Worm (Caenorhabditis elegans): ENCODE data around the gene dhs-29.
A peak's percentile ranks its signal among the peaks of the same experiment; 100 is the strongest.

dhs-29 gene

ce11 chrX:7661628-7662027 lies 3.1 kb downstream of the dhs-29 start:
- TF ChIP-seq ama-1 (optimal IDR thresholded peaks at IDR 0.05) (peak; percentile 34), ama-1 (GFP tag; optimal IDR thresholded peaks at IDR 0.05) (no peak), bed-1 (GFP tag; IDR thresholded peaks at IDR 0.05) (no peak), atf-7 (tag; optimal IDR thresholded peaks at IDR 0.05) (no peak), let-607 (tag; optimal IDR thresholded peaks at IDR 0.05) (no peak), athp-1 (tag; optimal IDR thresholded peaks at IDR 0.05) (no peak), sea-2 (GFP tag; IDR thresholded peaks at IDR 0.05) (no peak), F33H1.4 (GFP tag; IDR thresholded peaks at IDR 0.05) (no peak), mcd-1 (GFP tag; IDR thresholded peaks at IDR 0.05) (peak; percentile 63), ceh-100 (GFP tag; IDR thresholded peaks at IDR 0.05) (no peak), lin-26 (GFP tag; IDR thresholded peaks at IDR 0.05) (no peak), ccch-3 (GFP tag; optimal IDR thresholded peaks at IDR 0.05) (no peak), ztf-26 (tag; optimal IDR thresholded peaks at IDR 0.05) (peak; percentile 6), nhr-80 (tag; optimal IDR thresholded peaks at IDR 0.05) (peak; percentile 45), unc-62 (GFP tag; optimal IDR thresholded peaks at IDR 0.05) (no peak), him-1 (tag; optimal IDR thresholded peaks at IDR 0.05) (no peak), cebp-1 (GFP tag; IDR thresholded peaks at IDR 0.05) (no peak), cebp-1 (tag; optimal IDR thresholded peaks at IDR 0.05) (no peak), B0019.2 (GFP tag; conservative IDR thresholded peaks at IDR 0.05) (no peak), pha-4 (tag; optimal IDR thresholded peaks at IDR 0.05) (no peak), F23B12.7 (tag; optimal IDR thresholded peaks at IDR 0.05; ENCODE audit: insufficient read depth) (peak; percentile 24), ceh-27 (GFP tag; optimal IDR thresholded peaks at IDR 0.05) (peak; percentile 13), nhr-120 (GFP tag; IDR thresholded peaks at IDR 0.05) (no peak), sptf-2 (GFP tag; optimal IDR thresholded peaks at IDR 0.05) (no peak), cebp-2 (GFP tag; IDR thresholded peaks at IDR 0.05) (no peak), hsf-1 (GFP tag; IDR thresholded peaks at IDR 0.05) (no peak), pbrm-1 (GFP tag; IDR thresholded peaks at IDR 0.05) (no peak), hmg-1.2 (GFP tag; IDR thresholded peaks at IDR 0.05) (peak; percentile 17; the same call in 1 of the 2 replicates), tbp1 (GFP tag; optimal IDR thresholded peaks at IDR 0.05) (peak; percentile 6), aptf-3 (GFP tag; IDR thresholded peaks at IDR 0.05) (no peak), C06A6.2 (GFP tag; conservative IDR thresholded peaks at IDR 0.05) (0 out of 2 replicates have a peak, but pooled peaks have one; percentile 25), efl-1 (GFP tag; optimal IDR thresholded peaks at IDR 0.05) (peak; percentile 25), mes-4 (tag; optimal IDR thresholded peaks at IDR 0.05) (no peak)

- TF ChIP-seq dpl-1 (GFP tag; optimal IDR thresholded peaks at IDR 0.05) (no peak), nhr-90 (tag; optimal IDR thresholded peaks at IDR 0.05) (no peak), ama-1 (optimal IDR thresholded peaks at IDR 0.05) (peak; percentile 32), ama-1 (GFP tag; optimal IDR thresholded peaks at IDR 0.05) (no peak), ztf-3 (GFP tag; optimal IDR thresholded peaks at IDR 0.05) (no peak), nhr-80 (tag; optimal IDR thresholded peaks at IDR 0.05) (peak; percentile 13)
These were observed 3.7 kb downstream of the dhs-29 start, which contains the start of gene pcca-1 for ce11 chrX:7660919-7661557. pcca-1 (minus strand) TSS chrX:7660986.

- TF ChIP-seq lin-26 (GFP tag; IDR thresholded peaks at IDR 0.05) (0 out of 2 replicates have a peak, but pooled peaks have one; percentile 62), tbp1 (GFP tag; optimal IDR thresholded peaks at IDR 0.05) (no peak), Y53F4B.3 (GFP tag; IDR thresholded peaks at IDR 0.05) (no peak)
These were observed 4.9 kb downstream of the dhs-29 start for ce11 chrX:7659591-7660433.
